Worm (Caenorhabditis elegans) whole organism, midembryonic: Measurements from ENCODE around the gene stg-1.

Source experiments
- T22C8.4 ChIP-seq: fragments of 200-800 bp; sonication (Bioruptor generic); IDR thresholded peaks from 2 replicates; pipeline ENCODE4 v1.3.6; 2022; ENCODE audit warnings: missing genetic modification characterization, missing compliant biosample characterization
- cog-1 ChIP-seq: sonication (generic microtip); optimal IDR thresholded peaks from 2 replicates; lab custom pipeline; 2016; ENCODE audit warnings: missing genetic modification characterization, missing compliant biosample characterization
- med-1 ChIP-seq: sonication (generic microtip); optimal IDR thresholded peaks from 2 replicates; lab custom pipeline; 2017; ENCODE audit warnings: missing genetic modification characterization, mild to moderate bottlenecking, missing compliant biosample characterization, antibody characterized with exemption, missing genetic modification reagents; ENCODE audit not compliant: insufficient read depth
- ztf-29 ChIP-seq: fragments of 200-800 bp; sonication (Bioruptor generic); IDR thresholded peaks from 2 replicates; pipeline ENCODE4 v1.3.6; 2022; ENCODE audit warnings: missing genetic modification reagents, missing genetic modification characterization, missing compliant biosample characterization

- TF ChIP-seq cog-1 (tag; lab: Kevin White, UChicago) = no peak
- no peak for TF ChIP-seq T22C8.4 (GFP tag; lab: Robert Waterston, UW)
- no peak for TF ChIP-seq med-1
- no peak for TF ChIP-seq ztf-29 (GFP tag; lab: Robert Waterston, UW)
Measured at ce11 chrII:10073986-10074385, 13.5 kb upstream of the stg-1 start.
